Fruit fly (Drosophila melanogaster): ENCODE data around the gene CG13712.
A peak's percentile ranks its signal among the peaks of the same experiment; 100 is the strongest.

DNA sequence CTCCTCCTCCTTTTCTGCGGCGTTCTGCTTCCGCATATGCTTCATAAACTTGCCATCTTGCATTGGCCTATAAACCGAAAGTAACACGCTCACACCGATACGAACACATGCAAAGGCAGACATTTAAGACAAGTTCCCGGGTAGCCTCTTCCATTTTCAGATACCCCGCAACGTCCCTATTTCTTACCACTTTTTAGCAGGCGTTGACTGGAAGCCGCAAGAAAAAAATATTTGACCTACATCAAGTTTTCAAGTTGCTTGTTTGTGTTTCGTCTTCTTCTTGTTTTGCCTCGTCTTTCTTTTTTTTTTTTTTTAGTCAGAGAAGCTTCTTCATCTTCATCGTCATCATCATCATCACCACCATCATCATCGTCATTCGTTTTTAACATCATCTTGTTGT lies 10.1 kb upstream of the CG13712 start:
- TF ChIP-seq CG6854 (GFP tag; optimal IDR thresholded peaks at IDR 0.05) (peak; percentile 76), Lpt (GFP tag; optimal IDR thresholded peaks at IDR 0.05) (peak; percentile 46), CG15336 (GFP tag; IDR thresholded peaks at IDR 0.05) (no peak), esn (GFP tag; optimal IDR thresholded peaks at IDR 0.05) (no peak), Blimp-1 (GFP tag; optimal IDR thresholded peaks at IDR 0.05) (peak; percentile 11), Hr39 (GFP tag; optimal IDR thresholded peaks at IDR 0.05) (no peak)

Measured in whole organism, prepupa.